Worm (Caenorhabditis elegans) whole organism, L4 larva: ENCODE measurements around the gene dnc-3.
A peak's percentile ranks its signal among the peaks of the same experiment; 100 is the strongest.

ENCODE experiments used
- F10B5.3 ChIP-seq: sonication (generic microtip); optimal IDR thresholded peaks from 2 replicates; lab custom pipeline; 2016; ENCODE audit warnings: mild to moderate bottlenecking, missing genetic modification characterization, missing compliant biosample characterization
- T20F7.1 ChIP-seq: fragments of 200-800 bp; sonication (Bioruptor generic); optimal IDR thresholded peaks from 2 replicates; lab custom pipeline; 2018; ENCODE audit warnings: mild to moderate bottlenecking, missing genetic modification characterization, missing compliant biosample characterization
- T26A8.4 ChIP-seq: fragments of 200-800 bp; sonication (Bioruptor generic); IDR thresholded peaks from 2 replicates; pipeline ENCODE4 v1.3.6; 2022; ENCODE audit warnings: missing genetic modification characterization, missing compliant biosample characterization
- Y48G9A.11 ChIP-seq: fragments of 200-800 bp; sonication (Bioruptor generic); IDR thresholded peaks from 2 replicates; pipeline ENCODE4 v1.3.6; 2022; ENCODE audit warnings: missing genetic modification reagents, missing genetic modification characterization, missing compliant biosample characterization
- Y5F2A.4 ChIP-seq: fragments of 200-800 bp; sonication (Bioruptor generic); optimal IDR thresholded peaks from 2 replicates; lab custom pipeline; 2018; ENCODE audit warnings: mild to moderate bottlenecking, missing genetic modification characterization, missing compliant biosample characterization
- Y75B8A.6 ChIP-seq: fragments of 200-800 bp; sonication (Bioruptor generic); IDR thresholded peaks from 2 replicates; pipeline ENCODE4 v1.3.6; 2022; ENCODE audit warnings: missing genetic modification reagents, missing genetic modification characterization, missing compliant biosample characterization
- aly-2 ChIP-seq: sonication (generic microtip); optimal IDR thresholded peaks from 2 replicates; lab custom pipeline; 2018; ENCODE audit warnings: missing biosample characterization, missing genetic modification characterization
- attf-4 ChIP-seq: sonication (generic microtip); optimal IDR thresholded peaks from 3 replicates; lab custom pipeline; 2017; ENCODE audit warnings: missing biosample characterization, missing genetic modification characterization
- ceh-44 ChIP-seq: fragments of 200-800 bp; sonication (Bioruptor generic); IDR thresholded peaks from 2 replicates; pipeline ENCODE4 v1.3.6; 2022; ENCODE audit warnings: missing genetic modification reagents, missing genetic modification characterization, missing compliant biosample characterization
- ceh-82 ChIP-seq: sonication (generic microtip); optimal IDR thresholded peaks from 2 replicates; lab custom pipeline; 2017; ENCODE audit warnings: missing biosample characterization, missing genetic modification characterization
- daf-12 ChIP-seq: fragments of 150-350 bp; optimal IDR thresholded peaks from 2 replicates; lab custom pipeline; 2014; ENCODE audit warnings: missing biosample characterization, missing genetic modification reagents, missing genetic modification characterization
- daf-19 ChIP-seq: fragments of 200-800 bp; sonication (Bioruptor generic); conservative IDR thresholded peaks from 2 replicates; pipeline ENCODE4 v1.3.6; 2022; ENCODE audit warnings: missing genetic modification characterization, missing compliant biosample characterization
- daf-8 ChIP-seq: fragments of 200-800 bp; sonication (Bioruptor generic); IDR thresholded peaks from 2 replicates; pipeline ENCODE4 v1.3.6; 2022; ENCODE audit warnings: missing genetic modification characterization, missing compliant biosample characterization
- dmd-6 ChIP-seq: fragments of 200-800 bp; sonication (Bioruptor generic); IDR thresholded peaks from 2 replicates; pipeline ENCODE4 v1.3.6; 2022; ENCODE audit warnings: missing genetic modification reagents, missing genetic modification characterization, missing compliant biosample characterization
- dve-1 ChIP-seq: sonication (generic microtip); optimal IDR thresholded peaks from 2 replicates; lab custom pipeline; 2017; ENCODE audit warnings: antibody characterized with exemption, mild to moderate bottlenecking, missing genetic modification characterization, missing compliant biosample characterization; ENCODE audit not compliant: insufficient read depth
- fos-1 ChIP-seq: fragments of 150-350 bp; optimal IDR thresholded peaks from 2 replicates; lab custom pipeline; 2014; ENCODE audit warnings: missing biosample characterization, missing genetic modification characterization
- hif-1 ChIP-seq, 2 experiments: sonication (generic microtip); optimal IDR thresholded peaks; 2 replicates each; lab custom pipeline; 2016 to 2017; ENCODE audit warnings: missing compliant biosample characterization in 2 of 2, missing genetic modification characterization in 2 of 2, missing genetic modification reagents in 2 of 2, missing genotype in 2 of 2, mild to moderate bottlenecking in 1 of 2
- hlh-11 ChIP-seq: fragments of 200-800 bp; sonication (Bioruptor generic); optimal IDR thresholded peaks from 2 replicates; lab custom pipeline; 2018; ENCODE audit warnings: mild to moderate bottlenecking, missing genetic modification characterization, missing compliant biosample characterization
- hmg-1.1 ChIP-seq: fragments of 200-800 bp; sonication (Bioruptor generic); IDR thresholded peaks from 2 replicates; pipeline ENCODE4 v1.3.6; 2022; ENCODE audit warnings: missing genetic modification reagents, missing genetic modification characterization, missing compliant biosample characterization
- jun-1 ChIP-seq: fragments of 150-350 bp; optimal IDR thresholded peaks from 2 replicates; lab custom pipeline; 2014; ENCODE audit warnings: missing biosample characterization, missing genetic modification reagents, missing genetic modification characterization
- lin-38 ChIP-seq: fragments of 200-800 bp; sonication (Bioruptor generic); IDR thresholded peaks from 2 replicates; pipeline ENCODE4 v1.3.6; 2022; ENCODE audit warnings: missing genetic modification reagents, missing genetic modification characterization, missing compliant biosample characterization
- lin-39 ChIP-seq: fragments of 150-350 bp; optimal IDR thresholded peaks from 2 replicates; lab custom pipeline; 2014; ENCODE audit warnings: missing biosample characterization, missing genetic modification reagents, missing genetic modification characterization
- lsy-2 ChIP-seq, 2 experiments: fragments of 150-350 bp in 1 of 2; sonication (generic microtip) in 1 of 2; optimal IDR thresholded peaks; 2 replicates each; lab custom pipeline; 2014 to 2017; ENCODE audit warnings: missing biosample characterization in 2 of 2, missing genetic modification characterization in 2 of 2
- madf-5 ChIP-seq, 2 experiments: fragments of 200-800 bp; sonication (Bioruptor generic); IDR thresholded peaks; 2 replicates each; pipeline ENCODE4 v1.3.6; 2022; ENCODE audit warnings: missing compliant biosample characterization in 2 of 2, missing genetic modification characterization in 2 of 2
- madf-9 ChIP-seq: fragments of 200-800 bp; sonication (Bioruptor generic); conservative IDR thresholded peaks from 2 replicates; pipeline ENCODE4 v1.3.6; 2022; ENCODE audit warnings: missing genetic modification reagents, missing genetic modification characterization, missing compliant biosample characterization
- mdl-1 ChIP-seq, 2 experiments: fragments of 150-350 bp in 1 of 2; sonication (generic microtip) in 1 of 2; optimal IDR thresholded peaks; 2 replicates each; lab custom pipeline; 2014 to 2017; ENCODE audit warnings: missing biosample characterization in 2 of 2, missing genetic modification characterization in 2 of 2
- mep-1 ChIP-seq: fragments of 150-350 bp; sonication (generic microtip); optimal IDR thresholded peaks from 3 replicates; lab custom pipeline; 2014; ENCODE audit warnings: missing biosample characterization, missing genetic modification characterization
- mxl-2 ChIP-seq: fragments of 200-800 bp; sonication (Bioruptor generic); conservative IDR thresholded peaks from 2 replicates; pipeline ENCODE4 v1.3.6; 2022; ENCODE audit warnings: missing genetic modification reagents, missing genetic modification characterization, missing compliant biosample characterization
- nhr-11 ChIP-seq: fragments of 150-350 bp; optimal IDR thresholded peaks from 2 replicates; lab custom pipeline; 2014; ENCODE audit warnings: missing biosample characterization, missing genetic modification characterization
- nhr-25 ChIP-seq: sonication (generic microtip); optimal IDR thresholded peaks from 2 replicates; lab custom pipeline; 2017; ENCODE audit warnings: missing genetic modification characterization, mild to moderate bottlenecking, missing compliant biosample characterization, antibody characterized with exemption, moderate library complexity, borderline replicate concordance; ENCODE audit not compliant: insufficient read depth
- nhr-41 ChIP-seq: fragments of 200-800 bp; sonication (Bioruptor generic); IDR thresholded peaks from 2 replicates; pipeline ENCODE4 v1.3.6; 2022; ENCODE audit warnings: missing genetic modification reagents, missing genetic modification characterization, missing compliant biosample characterization
- nhr-42 ChIP-seq: fragments of 200-800 bp; sonication (Bioruptor generic); IDR thresholded peaks from 2 replicates; pipeline ENCODE4 v1.3.6; 2022; ENCODE audit warnings: missing genetic modification characterization, missing compliant biosample characterization
- nhr-48 ChIP-seq: sonication (generic microtip); optimal IDR thresholded peaks from 2 replicates; lab custom pipeline; 2016; ENCODE audit warnings: mild to moderate bottlenecking, missing genetic modification characterization, missing compliant biosample characterization
- nhr-76 ChIP-seq: fragments of 150-350 bp; optimal IDR thresholded peaks from 2 replicates; lab custom pipeline; 2014; ENCODE audit warnings: missing biosample characterization, missing genetic modification characterization
- nhr-77 ChIP-seq: fragments of 150-350 bp; optimal IDR thresholded peaks from 2 replicates; lab custom pipeline; 2014; ENCODE audit warnings: missing biosample characterization, missing genetic modification characterization
- pqm-1 ChIP-seq: sonication (generic microtip); optimal IDR thresholded peaks from 2 replicates; lab custom pipeline; 2017; ENCODE audit warnings: missing biosample characterization, missing genetic modification characterization
- saeg-2 ChIP-seq: fragments of 200-800 bp; sonication (Bioruptor generic); IDR thresholded peaks from 2 replicates; pipeline ENCODE4 v1.3.6; 2022; ENCODE audit warnings: missing genetic modification reagents, missing genetic modification characterization, missing compliant biosample characterization
- sdz-12 ChIP-seq: fragments of 200-800 bp; sonication (Bioruptor generic); optimal IDR thresholded peaks from 2 replicates; lab custom pipeline; 2018; ENCODE audit warnings: mild to moderate bottlenecking, missing genetic modification characterization, missing compliant biosample characterization
- spr-1 ChIP-seq: sonication (generic microtip); optimal IDR thresholded peaks from 2 replicates; lab custom pipeline; 2016; ENCODE audit warnings: mild to moderate bottlenecking, missing genetic modification characterization, missing compliant biosample characterization
- tag-97 ChIP-seq: fragments of 200-800 bp; sonication (Bioruptor generic); IDR thresholded peaks from 2 replicates; pipeline ENCODE4 v1.3.6; 2022; ENCODE audit warnings: missing genetic modification characterization, missing compliant biosample characterization
- tra-1 ChIP-seq: fragments of 200-800 bp; sonication (Bioruptor generic); IDR thresholded peaks from 2 replicates; pipeline ENCODE4 v1.3.6; 2022; ENCODE audit warnings: missing genetic modification reagents, missing genetic modification characterization, missing compliant biosample characterization
- unc-130 ChIP-seq: sonication (generic microtip); optimal IDR thresholded peaks from 2 replicates; lab custom pipeline; 2016; ENCODE audit warnings: missing genetic modification reagents, missing genetic modification characterization, missing compliant biosample characterization
- unc-62 ChIP-seq, 3 experiments: fragments of 150-350 bp in 1 of 3; sonication (generic microtip); optimal IDR thresholded peaks in 2 of 3; peaks in 1 of 3; 1 replicate in 1 of 3; 2 replicates in 2 of 3; lab custom pipeline; 2014 to 2017; ENCODE audit warnings: missing biosample characterization in 3 of 3, missing genetic modification characterization in 3 of 3, missing genetic modification reagents in 3 of 3, missing genotype in 1 of 3
- vab-7 ChIP-seq: fragments of 200-800 bp; sonication (Bioruptor generic); IDR thresholded peaks from 2 replicates; pipeline ENCODE4 v1.3.6; 2022; ENCODE audit warnings: missing genetic modification reagents, missing genetic modification characterization, missing compliant biosample characterization
- zag-1 ChIP-seq: fragments of 150-350 bp; optimal IDR thresholded peaks from 2 replicates; lab custom pipeline; 2014; ENCODE audit warnings: missing biosample characterization, missing genetic modification characterization

The dnc-3 gene

DNA sequence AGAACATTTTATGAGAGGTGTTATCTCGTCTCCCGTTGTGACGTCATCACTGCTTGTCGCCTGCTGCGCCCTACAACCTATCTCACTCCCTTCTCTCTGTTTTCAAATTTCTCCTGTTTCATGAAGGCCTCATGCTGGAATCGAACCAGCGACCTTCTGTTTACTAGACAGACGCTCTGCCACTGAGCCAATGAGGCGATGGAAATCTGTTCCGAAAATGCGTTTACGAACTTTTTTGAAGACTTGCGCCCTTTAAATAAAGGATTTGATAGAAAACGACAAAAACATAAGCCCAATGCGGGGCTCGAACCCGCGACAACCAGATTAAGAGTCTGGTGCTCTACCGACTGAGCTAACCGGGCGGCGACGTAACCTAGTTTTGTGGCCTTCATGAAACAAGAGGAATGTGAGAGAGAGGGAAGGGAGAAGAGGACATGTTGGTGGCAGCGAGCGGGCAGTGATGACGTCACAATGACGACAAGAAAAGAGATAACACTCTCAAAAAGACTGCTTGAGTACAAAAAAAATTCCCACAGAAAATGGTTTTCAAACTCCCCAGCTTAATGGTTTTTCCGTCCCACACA, 34.5 kb upstream of the dnc-3 start, which contains the start of gene clec-126 (continued):
- TF ChIP-seq ceh-82 = no peak
- no peak for TF ChIP-seq attf-4
- TF ChIP-seq vab-7 = peak; percentile 80
- peak; percentile 27 to 85 for TF ChIP-seq lsy-2 (tag; optimal IDR thresholded peaks at IDR 0.05; lab: Kevin White, UChicago)
- TF ChIP-seq daf-8 (GFP tag; lab: Robert Waterston, UW) = no peak
- TF ChIP-seq madf-5 (GFP tag; IDR thresholded peaks at IDR 0.05; lab: Robert Waterston, UW) = 0 out of 4 replicates have a peak, but pooled peaks of 1 of the 2 experiments have one; percentile 65
- TF ChIP-seq nhr-77 = peak; percentile 74
- TF ChIP-seq saeg-2 (GFP tag; lab: Robert Waterston, UW) = no peak
- no peak for TF ChIP-seq zag-1 (tag; lab: Kevin White, UChicago)
- peak; percentile 80 for TF ChIP-seq T26A8.4 (GFP tag; lab: Robert Waterston, UW)
- TF ChIP-seq tag-97 = no peak
- TF ChIP-seq nhr-42 (GFP tag; lab: Robert Waterston, UW) = no peak; the same call in 1 of the 2 replicates
- TF ChIP-seq Y75B8A.6 (GFP tag; lab: Robert Waterston, UW) = no peak; the same call in 1 of the 2 replicates
- peak; percentile 99 for TF ChIP-seq dve-1 (tag; lab: Kevin White, UChicago)
- peak; percentile 86 for TF ChIP-seq lin-38
- no peak for TF ChIP-seq daf-12 (tag; lab: Kevin White, UChicago)
- TF ChIP-seq spr-1 (tag; lab: Kevin White, UChicago) = peak; percentile 91
- peak in 1 of 2 experiments; percentile 64 for TF ChIP-seq unc-62 (GFP tag; optimal IDR thresholded peaks at IDR 0.05 in 1 of 2; lab: Kevin White, UChicago)
- no peak for TF ChIP-seq unc-62 (tag; optimal IDR thresholded peaks at IDR 0.05; lab: Kevin White, UChicago)
- TF ChIP-seq sdz-12 (GFP tag; lab: Kevin White, UChicago) = peak; percentile 34
- TF ChIP-seq hlh-11 (tag; lab: Kevin White, UChicago) = peak; percentile 84
- peak; percentile 73 for TF ChIP-seq Y48G9A.11
- TF ChIP-seq jun-1 (tag; lab: Kevin White, UChicago) = peak; percentile 60
- TF ChIP-seq nhr-41 = no peak; the same call in 1 of the 2 replicates
- no peak for TF ChIP-seq nhr-11 (tag; lab: Kevin White, UChicago)

DNA sequence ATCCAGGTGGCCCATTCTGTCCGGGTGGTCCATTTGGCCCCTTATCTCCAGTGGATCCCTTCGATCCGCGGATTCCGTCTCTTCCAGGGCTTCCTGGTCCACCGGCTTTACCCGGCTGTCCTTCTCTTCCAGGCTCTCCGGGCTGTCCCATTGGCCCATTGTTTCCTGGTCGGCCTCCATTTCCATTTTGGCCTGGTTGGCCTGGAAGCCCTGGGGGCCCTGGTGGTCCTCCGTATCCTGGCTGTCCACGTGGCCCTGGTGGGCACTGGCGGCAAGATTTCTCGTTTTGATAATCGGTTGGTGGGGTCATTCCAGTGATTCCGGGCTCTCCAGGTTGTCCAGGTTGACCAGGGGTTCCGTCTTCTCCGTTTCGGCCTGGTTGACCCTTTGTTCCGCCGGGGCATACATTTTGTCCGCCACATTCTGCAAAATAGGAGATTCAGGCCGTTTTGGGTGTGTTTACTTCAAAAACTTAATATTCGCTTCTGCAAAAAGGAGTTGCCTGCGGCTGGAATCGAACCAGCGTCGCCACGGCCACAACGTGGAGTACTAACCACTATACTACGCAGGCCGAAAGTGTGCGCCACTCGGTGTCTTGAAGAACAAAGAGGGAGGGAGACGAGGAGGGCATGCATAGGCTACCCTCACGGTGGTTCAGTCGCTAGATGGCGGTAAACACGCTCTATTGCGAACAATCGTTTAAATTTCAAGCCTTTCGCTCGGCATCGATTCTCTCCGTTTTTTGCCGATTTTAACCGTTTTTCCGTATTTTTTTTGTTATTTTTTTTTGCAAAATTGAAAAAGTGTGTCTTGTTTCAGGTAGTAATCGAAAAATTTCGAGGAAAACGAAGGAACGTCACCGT, 32.3 kb upstream of the dnc-3 start, which contains the start of gene W09G10.9:
Gene W09G10.9, plus strand, starts transcription at position 813 of the 863 bp plus-strand sequence.
- TF ChIP-seq daf-19 = peak; percentile 84
- TF ChIP-seq nhr-76 (tag; lab: Kevin White, UChicago) = no peak
- no peak for TF ChIP-seq aly-2
- TF ChIP-seq daf-8 (GFP tag; lab: Robert Waterston, UW) = 0 out of 2 replicates have a peak, but pooled peaks have one; percentile 47
- no peak for TF ChIP-seq Y5F2A.4 (GFP tag; lab: Kevin White, UChicago)
- no peak for TF ChIP-seq pqm-1 (tag; lab: Kevin White, UChicago)
- TF ChIP-seq madf-9 (GFP tag; lab: Robert Waterston, UW) = peak; percentile 90
- peak; percentile 32 for TF ChIP-seq unc-130
- TF ChIP-seq hif-1 (tag; optimal IDR thresholded peaks at IDR 0.05; lab: Kevin White, UChicago) = peak in 1 of 2 experiments; percentile 25
- TF ChIP-seq ceh-44 = peak; percentile 81
- peak; percentile 84 for TF ChIP-seq Y48G9A.11
- TF ChIP-seq F10B5.3 (tag; lab: Kevin White, UChicago) = no peak
- TF ChIP-seq nhr-25 (tag; lab: Kevin White, UChicago) = no peak
- TF ChIP-seq nhr-42 (GFP tag; lab: Robert Waterston, UW) = peak; percentile 79
- TF ChIP-seq lin-39 (tag; lab: Kevin White, UChicago) = no peak
- no peak for TF ChIP-seq fos-1 (tag; lab: Kevin White, UChicago)
- peak in 1 of 2 experiments; percentile 66 for TF ChIP-seq unc-62 (GFP tag; optimal IDR thresholded peaks at IDR 0.05 in 1 of 2; lab: Kevin White, UChicago)
- no peak for TF ChIP-seq unc-62 (tag; optimal IDR thresholded peaks at IDR 0.05; lab: Kevin White, UChicago)
- TF ChIP-seq T20F7.1 (GFP tag; lab: Kevin White, UChicago) = no peak
- TF ChIP-seq ceh-82 = no peak
- TF ChIP-seq tra-1 (GFP tag; lab: Robert Waterston, UW) = 0 out of 2 replicates have a peak, but pooled peaks have one; percentile 37
- TF ChIP-seq dmd-6 = peak; percentile 82
- TF ChIP-seq mxl-2 (GFP tag; lab: Robert Waterston, UW) = no peak; the same call in 1 of the 2 replicates
- TF ChIP-seq hmg-1.1 = peak; percentile 96
- peak; percentile 71 for TF ChIP-seq mep-1 (tag; lab: Kevin White, UChicago)
- TF ChIP-seq saeg-2 (GFP tag; lab: Robert Waterston, UW) = 0 out of 2 replicates have a peak, but pooled peaks have one; percentile 53
- peak; percentile 44 for TF ChIP-seq hlh-11 (tag; lab: Kevin White, UChicago)
- TF ChIP-seq nhr-77 = peak; percentile 61
- no peak for TF ChIP-seq nhr-48 (tag; lab: Kevin White, UChicago)
- peak in 1 of 2 experiments; percentile 28 for TF ChIP-seq mdl-1 (tag; optimal IDR thresholded peaks at IDR 0.05; lab: Kevin White, UChicago)
